Worm (Caenorhabditis elegans) whole organism, L3 larva: Measurements from ENCODE around the gene F55C12.2.

Experiments used
- ZK546.5 ChIP-seq: sonication (generic microtip); optimal IDR thresholded peaks from 2 replicates; lab custom pipeline; 2017; ENCODE audit warnings: missing biosample characterization, missing genetic modification characterization
- aly-2 ChIP-seq: fragments of 150-350 bp; optimal IDR thresholded peaks from 2 replicates; lab custom pipeline; 2014; ENCODE audit warnings: missing biosample characterization, missing genetic modification characterization
- ama-1 ChIP-seq: fragments of 150-350 bp; optimal IDR thresholded peaks from 2 replicates; lab custom pipeline; 2018
- ceh-16 ChIP-seq: sonication (generic microtip); optimal IDR thresholded peaks from 2 replicates; lab custom pipeline; 2017; ENCODE audit warnings: missing biosample characterization, missing genetic modification characterization
- ceh-28 ChIP-seq: fragments of 150-350 bp; optimal IDR thresholded peaks from 2 replicates; lab custom pipeline; 2014; ENCODE audit warnings: missing biosample characterization, missing genetic modification reagents, missing genetic modification characterization
- ceh-82 ChIP-seq: fragments of 150-350 bp; optimal IDR thresholded peaks from 2 replicates; lab custom pipeline; 2014; ENCODE audit warnings: missing biosample characterization, missing genetic modification characterization
- ceh-9 ChIP-seq: sonication (generic microtip); optimal IDR thresholded peaks from 2 replicates; lab custom pipeline; 2018; ENCODE audit warnings: missing biosample characterization, missing genetic modification characterization
- egl-27 ChIP-seq: sonication (generic microtip); optimal IDR thresholded peaks from 4 replicates; lab custom pipeline; 2017; ENCODE audit warnings: missing biosample characterization, missing genetic modification reagents, missing genetic modification characterization
- egl-5 ChIP-seq: fragments of 150-350 bp; optimal IDR thresholded peaks from 2 replicates; lab custom pipeline; 2017; ENCODE audit warnings: missing biosample characterization, missing genetic modification reagents, missing genetic modification characterization, inconsistent platforms
- elt-1 ChIP-seq: fragments of 150-350 bp; optimal IDR thresholded peaks from 2 replicates; lab custom pipeline; 2014; ENCODE audit warnings: missing biosample characterization, missing genetic modification characterization
- elt-2 ChIP-seq: sonication (generic microtip); optimal IDR thresholded peaks from 2 replicates; lab custom pipeline; 2016; ENCODE audit warnings: missing genetic modification reagents, mild to moderate bottlenecking, missing genetic modification characterization, missing compliant biosample characterization
- eor-1 ChIP-seq, 2 experiments: fragments of 150-350 bp; optimal IDR thresholded peaks; 2 replicates each; lab custom pipeline; 2014 to 2018; ENCODE audit warnings: missing biosample characterization in 2 of 2, missing genetic modification characterization in 2 of 2
- fkh-10 ChIP-seq: sonication (generic microtip); optimal IDR thresholded peaks from 2 replicates; lab custom pipeline; 2017; ENCODE audit warnings: missing biosample characterization, missing genetic modification reagents, missing genetic modification characterization
- hmg-11 ChIP-seq: sonication (generic microtip); optimal IDR thresholded peaks from 2 replicates; lab custom pipeline; 2016; ENCODE audit warnings: missing genetic modification characterization, missing compliant biosample characterization
- jun-1 ChIP-seq: fragments of 150-350 bp; optimal IDR thresholded peaks from 2 replicates; lab custom pipeline; 2014; ENCODE audit warnings: missing biosample characterization, missing genetic modification reagents, missing genetic modification characterization
- lin-15B ChIP-seq: fragments of 150-350 bp; optimal IDR thresholded peaks from 2 replicates; lab custom pipeline; 2014; ENCODE audit warnings: missing biosample characterization, missing genetic modification characterization
- lin-39 ChIP-seq: fragments of 150-350 bp; optimal IDR thresholded peaks from 2 replicates; lab custom pipeline; 2018; ENCODE audit warnings: missing biosample characterization, missing genetic modification reagents, missing genetic modification characterization
- lsy-12 ChIP-seq: sonication (generic microtip); optimal IDR thresholded peaks from 2 replicates; lab custom pipeline; 2016; ENCODE audit warnings: mild to moderate bottlenecking, missing genetic modification characterization, missing compliant biosample characterization
- mdl-1 ChIP-seq: fragments of 150-350 bp; optimal IDR thresholded peaks from 2 replicates; lab custom pipeline; 2014; ENCODE audit warnings: missing biosample characterization, missing genetic modification characterization
- nfya-1 ChIP-seq: sonication (generic microtip); optimal IDR thresholded peaks from 2 replicates; lab custom pipeline; 2017; ENCODE audit warnings: missing genetic modification characterization, mild to moderate bottlenecking, missing compliant biosample characterization, antibody characterized with exemption, moderate library complexity; ENCODE audit not compliant: insufficient read depth
- nhr-11 ChIP-seq: fragments of 150-350 bp; optimal IDR thresholded peaks from 2 replicates; lab custom pipeline; 2014; ENCODE audit warnings: missing biosample characterization, missing genetic modification characterization
- nhr-12 ChIP-seq: fragments of 150-350 bp; optimal IDR thresholded peaks from 2 replicates; lab custom pipeline; 2014; ENCODE audit warnings: missing biosample characterization, missing genetic modification characterization
- nhr-23 ChIP-seq: fragments of 150-350 bp; optimal IDR thresholded peaks from 2 replicates; lab custom pipeline; 2014; ENCODE audit warnings: missing biosample characterization, missing genetic modification reagents, missing genetic modification characterization
- nhr-237 ChIP-seq: fragments of 150-350 bp; optimal IDR thresholded peaks from 2 replicates; lab custom pipeline; 2014; ENCODE audit warnings: missing biosample characterization, missing genetic modification characterization
- nhr-25 ChIP-seq: sonication (generic microtip); optimal IDR thresholded peaks from 2 replicates; lab custom pipeline; 2017; ENCODE audit warnings: missing biosample characterization, missing genetic modification characterization
- nhr-43 ChIP-seq: sonication (generic microtip); optimal IDR thresholded peaks from 2 replicates; lab custom pipeline; 2016; ENCODE audit warnings: mild to moderate bottlenecking, missing genetic modification characterization, missing compliant biosample characterization; ENCODE audit not compliant: poor library complexity, severe bottlenecking
- nhr-76 ChIP-seq: fragments of 150-350 bp; sonication (generic microtip); optimal IDR thresholded peaks from 5 replicates; lab custom pipeline; 2014; ENCODE audit warnings: missing biosample characterization, missing genetic modification characterization
- nhr-77 ChIP-seq: fragments of 150-350 bp; optimal IDR thresholded peaks from 2 replicates; lab custom pipeline; 2014; ENCODE audit warnings: missing biosample characterization, missing genetic modification characterization
- pha-4 ChIP-seq: fragments of 150-350 bp; optimal IDR thresholded peaks from 2 replicates; lab custom pipeline; 2014; ENCODE audit warnings: missing biosample characterization, missing genetic modification reagents, missing genetic modification characterization
- pqm-1 ChIP-seq: fragments of 150-350 bp; optimal IDR thresholded peaks from 2 replicates; lab custom pipeline; 2017; ENCODE audit warnings: missing biosample characterization, missing genetic modification characterization, inconsistent platforms
- skn-1 ChIP-seq: fragments of 150-350 bp; optimal IDR thresholded peaks from 2 replicates; lab custom pipeline; 2014; ENCODE audit warnings: missing biosample characterization, missing genetic modification characterization
- snpc-4 ChIP-seq: fragments of 150-350 bp; optimal IDR thresholded peaks from 2 replicates; lab custom pipeline; 2014; ENCODE audit warnings: missing biosample characterization, missing genetic modification characterization
- tbx-2 ChIP-seq: sonication (generic microtip); optimal IDR thresholded peaks from 2 replicates; lab custom pipeline; 2016; ENCODE audit warnings: mild to moderate bottlenecking, missing genetic modification characterization, missing compliant biosample characterization
- unc-39 ChIP-seq: sonication (generic microtip); optimal IDR thresholded peaks from 4 replicates; lab custom pipeline; 2017; ENCODE audit warnings: missing biosample characterization, missing genetic modification characterization
- unc-62 ChIP-seq: fragments of 150-350 bp; sonication (generic microtip); optimal IDR thresholded peaks from 4 replicates; lab custom pipeline; 2014; ENCODE audit warnings: missing biosample characterization, missing genetic modification reagents, missing genetic modification characterization
- zag-1 ChIP-seq: fragments of 150-350 bp; optimal IDR thresholded peaks from 2 replicates; lab custom pipeline; 2014; ENCODE audit warnings: missing biosample characterization, missing genetic modification characterization
- ztf-11 ChIP-seq: fragments of 150-350 bp; optimal IDR thresholded peaks from 2 replicates; lab custom pipeline; 2014; ENCODE audit warnings: missing biosample characterization, missing genetic modification characterization
- ztf-4 ChIP-seq: fragments of 150-350 bp; optimal IDR thresholded peaks from 2 replicates; lab custom pipeline; 2014; ENCODE audit warnings: missing biosample characterization, missing genetic modification characterization

Gene F55C12.2

ce11 chrII:5896512-5896911, 19.9 kb downstream of the F55C12.2 start:
- no peak for TF ChIP-seq unc-39
- TF ChIP-seq nhr-11 (tag; lab: Kevin White, UChicago) = peak; percentile 87

- TF ChIP-seq elt-2 (tag; lab: Kevin White, UChicago) (no peak), pha-4 (tag; lab: Kevin White, UChicago) (peak; percentile 83), nhr-23 (tag; lab: Kevin White, UChicago) (peak; percentile 89), aly-2 (tag; lab: Kevin White, UChicago) (no peak), ama-1 (lab: Kevin White, UChicago) (peak; percentile 16), ztf-4 (tag; lab: Kevin White, UChicago) (no peak), elt-1 (tag; lab: Kevin White, UChicago) (no peak)
- TF ChIP-seq, all 47 proteins: peak for 3
Measured at ce11 chrII:5899080-5899479, 22.5 kb downstream of the F55C12.2 start.

ce11 chrII:5899865-5900486, 23.4 kb downstream of the F55C12.2 start:
- no peak for TF ChIP-seq nfya-1
- TF ChIP-seq elt-2 (tag; lab: Kevin White, UChicago) = peak; percentile 65

- TF ChIP-seq elt-2 (tag; lab: Kevin White, UChicago) (peak; percentile 28), ztf-11 (tag; lab: Kevin White, UChicago) (no peak), nhr-23 (tag; lab: Kevin White, UChicago) (peak; percentile 72), nhr-11 (tag; lab: Kevin White, UChicago) (no peak), eor-1 (tag; optimal IDR thresholded peaks at IDR 0.05; lab: Kevin White, UChicago) (no peak), nhr-43 (tag; lab: Kevin White, UChicago) (peak; percentile 35), unc-39 (no peak), ceh-9 (no peak), skn-1 (tag; lab: Kevin White, UChicago) (no peak), pqm-1 (peak; percentile 6), pha-4 (tag; lab: Kevin White, UChicago) (peak; percentile 5), ceh-28 (tag; lab: Kevin White, UChicago) (no peak), unc-62 (GFP tag; lab: Kevin White, UChicago) (peak; percentile 21), ama-1 (lab: Kevin White, UChicago) (peak; percentile 68), nfya-1 (peak; percentile 75), hmg-11 (tag; lab: Kevin White, UChicago) (peak; percentile 72), snpc-4 (tag; lab: Kevin White, UChicago) (peak; percentile 52), lin-39 (tag; lab: Kevin White, UChicago) (peak; percentile 5), zag-1 (tag; lab: Kevin White, UChicago) (no peak), lsy-12 (tag; lab: Kevin White, UChicago) (peak; percentile 38), nhr-25 (tag; lab: Kevin White, UChicago) (no peak), egl-5 (tag; lab: Kevin White, UChicago) (peak; percentile 76), ceh-82 (tag; lab: Kevin White, UChicago) (peak; percentile 23), tbx-2 (tag; lab: Kevin White, UChicago) (peak; percentile 62)
Measured at ce11 chrII:5901407-5902026, 24.9 kb downstream of the F55C12.2 start.

- TF ChIP-seq ZK546.5 (tag; lab: Kevin White, UChicago) (no peak), egl-27 (no peak)
Measured at ce11 chrII:5902139-5902538, 25.5 kb downstream of the F55C12.2 start.

- TF ChIP-seq nhr-77 = no peak
- TF ChIP-seq skn-1 (tag; lab: Kevin White, UChicago) = no peak
- no peak for TF ChIP-seq unc-62 (GFP tag; lab: Kevin White, UChicago)
- TF ChIP-seq ceh-16 (tag; lab: Kevin White, UChicago) = no peak
- no peak for TF ChIP-seq nhr-237 (tag; lab: Kevin White, UChicago)
- TF ChIP-seq jun-1 (tag; lab: Kevin White, UChicago) = no peak
- no peak for TF ChIP-seq nhr-25 (tag; lab: Kevin White, UChicago)
- no peak for TF ChIP-seq nhr-76 (tag; lab: Kevin White, UChicago)
- TF ChIP-seq lin-15B = no peak
- no peak for TF ChIP-seq mdl-1 (tag; lab: Kevin White, UChicago)
- no peak for TF ChIP-seq fkh-10 (GFP tag; lab: Kevin White, UChicago)
- no peak for TF ChIP-seq nhr-12 (tag; lab: Kevin White, UChicago)
- TF ChIP-seq, all 47 proteins: peak for 0
Measured at ce11 chrII:5904252-5904651, 27.6 kb downstream of the F55C12.2 start, which contains the start of gene tsp-18. TSS of gene tsp-18 (plus strand) at chrII:5904552.
